Fruit fly (Drosophila melanogaster): ENCODE data around the gene Cbp80.

Cbp80 gene

dm6 chrX:4671194-4671626, 21.4 kb downstream of the Cbp80 start (continued):
- TF ChIP-seq Sox102F (GFP tag; optimal IDR thresholded peaks at IDR 0.05): peak; percentile 2
- TF ChIP-seq fd59A (GFP tag; optimal IDR thresholded peaks at IDR 0.05): no peak
- TF ChIP-seq Sox14 (GFP tag; optimal IDR thresholded peaks at IDR 0.05): no peak
- TF ChIP-seq Ets96B (tag; optimal IDR thresholded peaks at IDR 0.05): no peak
- no peak for TF ChIP-seq Met (GFP tag; optimal IDR thresholded peaks at IDR 0.05)
- no peak for TF ChIP-seq cyc (GFP tag; optimal IDR thresholded peaks at IDR 0.05)
- TF ChIP-seq CG4318 (GFP tag; optimal IDR thresholded peaks at IDR 0.05): no peak
- no peak for TF ChIP-seq Smox (GFP tag; optimal IDR thresholded peaks at IDR 0.05)
- TF ChIP-seq fkh (GFP tag; optimal IDR thresholded peaks at IDR 0.05): peak; percentile 0
- TF ChIP-seq fd85E (GFP tag; optimal IDR thresholded peaks at IDR 0.05): no peak
- TF ChIP-seq CG9139 (GFP tag; optimal IDR thresholded peaks at IDR 0.05): peak; percentile 42
- TF ChIP-seq salr (GFP tag; optimal IDR thresholded peaks at IDR 0.05): no peak
- peak; percentile 12 for TF ChIP-seq CG10669 (GFP tag; optimal IDR thresholded peaks at IDR 0.05)
- no peak for TF ChIP-seq esn (GFP tag; optimal IDR thresholded peaks at IDR 0.05)
- TF ChIP-seq topi (GFP tag; optimal IDR thresholded peaks at IDR 0.05): no peak
- TF ChIP-seq achi (GFP tag; optimal IDR thresholded peaks at IDR 0.05): no peak
- no peak for TF ChIP-seq Ets21C (GFP tag; optimal IDR thresholded peaks at IDR 0.05)
- TF ChIP-seq CG6276 (GFP tag; optimal IDR thresholded peaks at IDR 0.05): no peak
- TF ChIP-seq Eip93F (GFP tag; optimal IDR thresholded peaks at IDR 0.05): no peak
- no peak for TF ChIP-seq Hr39 (GFP tag; optimal IDR thresholded peaks at IDR 0.05)
- no peak for TF ChIP-seq CG32006 (GFP tag; optimal IDR thresholded peaks at IDR 0.05)
- TF ChIP-seq CG16779 (tag; optimal IDR thresholded peaks at IDR 0.05): no peak
- no peak for TF ChIP-seq CG6854 (GFP tag; optimal IDR thresholded peaks at IDR 0.05)
- TF ChIP-seq CG34406 (GFP tag; optimal IDR thresholded peaks at IDR 0.05): no peak
- TF ChIP-seq CG15336 (GFP tag; IDR thresholded peaks at IDR 0.05): no peak
- TF ChIP-seq CG11902 (GFP tag; optimal IDR thresholded peaks at IDR 0.05): no peak

- TF ChIP-seq CG3032 (tag; optimal IDR thresholded peaks at IDR 0.05) (no peak), vri (GFP tag; optimal IDR thresholded peaks at IDR 0.05) (no peak)
Measured at dm6 chrX:4675054-4675453, 25.2 kb downstream of the Cbp80 start.

dm6 chrX:4677427-4677826, 27.6 kb downstream of the Cbp80 start:
- TF ChIP-seq CG6808 (GFP tag; optimal IDR thresholded peaks at IDR 0.05): no peak
- no peak for TF ChIP-seq CG6276 (GFP tag; optimal IDR thresholded peaks at IDR 0.05)
- no peak for TF ChIP-seq Lpt (GFP tag; optimal IDR thresholded peaks at IDR 0.05)
- TF ChIP-seq Sox14 (GFP tag; optimal IDR thresholded peaks at IDR 0.05): no peak
- TF ChIP-seq Hr4 (GFP tag; optimal IDR thresholded peaks at IDR 0.05): no peak
- TF ChIP-seq Blimp-1 (GFP tag; optimal IDR thresholded peaks at IDR 0.05): peak; percentile 33
- peak; percentile 59 for TF ChIP-seq vri (GFP tag; optimal IDR thresholded peaks at IDR 0.05)
- TF ChIP-seq CG8119 (GFP tag; IDR thresholded peaks at IDR 0.05): no peak
- TF ChIP-seq CG8632 (GFP tag; optimal IDR thresholded peaks at IDR 0.05): no peak
- no peak for TF ChIP-seq CG10669 (GFP tag; optimal IDR thresholded peaks at IDR 0.05)
- no peak for TF ChIP-seq dsx (GFP tag; optimal IDR thresholded peaks at IDR 0.05; ENCODE audit: poor library complexity, severe bottlenecking)
- TF ChIP-seq fd59A (GFP tag; optimal IDR thresholded peaks at IDR 0.05): no peak
- no peak for TF ChIP-seq Met (GFP tag; optimal IDR thresholded peaks at IDR 0.05)
- TF ChIP-seq Eip78C (GFP tag): peak; percentile 34
- TF ChIP-seq Smox (GFP tag; optimal IDR thresholded peaks at IDR 0.05): no peak
- peak; percentile 12 for TF ChIP-seq net (GFP tag; optimal IDR thresholded peaks at IDR 0.05)
- TF ChIP-seq CG11902 (GFP tag; optimal IDR thresholded peaks at IDR 0.05): no peak
- TF ChIP-seq Ets21C (GFP tag; optimal IDR thresholded peaks at IDR 0.05): no peak
- peak; percentile 5 for TF ChIP-seq CG6792 (GFP tag; optimal IDR thresholded peaks at IDR 0.05)
- 0 out of 3 replicates have a peak, but pooled peaks have one; percentile 21 for TF ChIP-seq eg (GFP tag; IDR thresholded peaks at IDR 0.05)
- TF ChIP-seq CG10631 (GFP tag; optimal IDR thresholded peaks at IDR 0.05): peak; percentile 27
- no peak for TF ChIP-seq OdsH (GFP tag; optimal IDR thresholded peaks at IDR 0.05)
- TF ChIP-seq salr (GFP tag; optimal IDR thresholded peaks at IDR 0.05): no peak
- no peak for TF ChIP-seq CG7368 (GFP tag; optimal IDR thresholded peaks at IDR 0.05)
- 0 out of 3 replicates have a peak, but pooled peaks have one; percentile 34 for TF ChIP-seq CG6163 (GFP tag; IDR thresholded peaks at IDR 0.05)
- TF ChIP-seq CG3919 (GFP tag; optimal IDR thresholded peaks at IDR 0.05): no peak
- TF ChIP-seq Hr39 (GFP tag; optimal IDR thresholded peaks at IDR 0.05): no peak
- TF ChIP-seq CG3032 (tag; optimal IDR thresholded peaks at IDR 0.05): no peak
- peak; percentile 22 for TF ChIP-seq CG9139 (GFP tag; optimal IDR thresholded peaks at IDR 0.05)
- TF ChIP-seq Ets96B (tag; optimal IDR thresholded peaks at IDR 0.05): no peak
- no peak for TF ChIP-seq cyc (GFP tag; optimal IDR thresholded peaks at IDR 0.05)
- no peak for TF ChIP-seq CG8319 (GFP tag; optimal IDR thresholded peaks at IDR 0.05)
- no peak for TF ChIP-seq CG11762 (GFP tag; optimal IDR thresholded peaks at IDR 0.05; ENCODE audit: insufficient read depth)
- TF ChIP-seq fd85E (GFP tag; optimal IDR thresholded peaks at IDR 0.05): no peak
- no peak for TF ChIP-seq CG11294 (GFP tag; IDR thresholded peaks at IDR 0.05)

All from whole organism, prepupa.